Fruit fly (Drosophila melanogaster) S2 (cell line): ENCODE results near the gene Ski6.

ENCODE experiments used
- CG8478 ChIP-seq: fragments of >200 bp; optimal IDR thresholded peaks from 2 replicates; lab custom pipeline; 2018
- CTCF ChIP-seq, 2 experiments: fragments of >200 bp; optimal IDR thresholded peaks; 2 replicates each; lab custom pipeline; 2018

Ski6 gene

DNA sequence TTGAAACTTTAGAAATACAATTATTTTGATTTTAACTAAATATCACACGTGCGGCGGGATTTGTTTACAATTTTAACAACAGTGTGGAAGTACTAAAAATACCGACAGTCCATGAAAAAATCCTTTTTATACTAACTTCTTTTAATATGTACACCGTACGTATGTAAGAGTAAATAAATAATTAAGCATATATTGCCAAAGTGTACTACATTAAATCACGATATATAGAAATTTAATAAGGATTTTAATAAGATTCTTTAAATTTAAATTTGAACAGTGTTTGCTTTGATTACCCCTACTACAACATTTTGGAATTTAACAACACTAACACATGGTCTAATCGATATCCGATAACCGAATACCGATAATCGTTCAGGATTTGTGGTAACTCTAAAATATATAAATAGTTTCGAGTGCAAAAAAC, at the start of gene Ski6, which contains the start of gene CG16812:
Gene Ski6 (minus strand): TSS at position 205 of the 424 bp plus-strand sequence.
Gene CG16812 (plus strand): TSS at position 363 of the 424 bp plus-strand sequence.
- TF ChIP-seq CG8478 (lab: Kevin White, UChicago) = no peak
- TF ChIP-seq CTCF (optimal IDR thresholded peaks at IDR 0.05; lab: Kevin White, UChicago) = no peak

- TF ChIP-seq CTCF (optimal IDR thresholded peaks at IDR 0.05; lab: Kevin White, UChicago) = no peak
- no peak for TF ChIP-seq CG8478 (lab: Kevin White, UChicago)
Observed at dm6 chr2L:13268040-13268652, 45.9 kb upstream of the Ski6 start.

DNA sequence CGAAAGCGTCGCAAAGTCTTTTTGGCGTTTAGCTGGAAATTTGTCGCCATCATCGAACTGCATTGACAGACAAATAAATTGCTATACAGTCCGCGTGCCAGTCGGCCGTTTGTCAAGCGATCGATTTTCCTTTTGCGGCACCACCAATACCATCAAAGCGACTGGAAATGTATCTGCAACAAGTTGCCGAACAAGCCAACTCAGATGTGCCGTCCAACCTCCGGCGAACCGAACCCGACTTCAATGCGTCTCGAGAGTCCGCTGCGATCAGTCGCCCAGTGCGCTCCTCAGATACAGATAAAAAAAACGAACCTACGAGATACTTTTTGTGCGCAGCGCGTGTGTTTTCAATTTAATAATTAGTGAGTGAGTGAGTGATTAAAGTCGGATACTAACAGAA, 44.4 kb upstream of the Ski6 start:
- no peak for TF ChIP-seq CTCF (optimal IDR thresholded peaks at IDR 0.05; lab: Kevin White, UChicago)
- no peak for TF ChIP-seq CG8478 (lab: Kevin White, UChicago)

DNA sequence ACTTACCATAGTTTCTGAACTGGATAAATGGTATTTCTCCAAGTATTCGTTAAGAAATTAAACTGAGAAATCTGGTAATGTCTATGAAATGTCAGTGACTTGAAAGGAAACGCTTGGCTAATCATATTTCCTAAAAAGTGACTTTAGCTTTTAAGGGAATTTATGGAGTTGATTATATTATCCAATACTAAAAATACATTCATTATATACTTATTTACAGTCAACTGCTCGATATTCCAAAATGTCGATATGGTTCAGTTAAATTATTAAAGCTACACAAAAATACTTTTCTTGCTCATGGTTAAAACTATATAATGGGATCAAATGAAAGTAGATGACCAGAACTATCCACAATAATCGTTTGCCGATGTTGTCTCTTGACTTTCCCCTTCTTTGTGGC, 43.5 kb upstream of the Ski6 start, which contains the start of gene CG31848:
Gene CG31848 (minus strand): TSS at position 101 of the 400 bp plus-strand sequence.
- TF ChIP-seq CTCF (optimal IDR thresholded peaks at IDR 0.05; lab: Kevin White, UChicago) = no peak
- no peak for TF ChIP-seq CG8478 (lab: Kevin White, UChicago)

- TF ChIP-seq CG8478 (lab: Kevin White, UChicago) (no peak), CTCF (optimal IDR thresholded peaks at IDR 0.05; lab: Kevin White, UChicago) (no peak)
Observed at dm6 chr2L:13260740-13261139, 38.5 kb upstream of the Ski6 start, which contains the start of gene CG44085. Gene CG44085, plus strand, starts transcription at chr2L:13261008.

DNA sequence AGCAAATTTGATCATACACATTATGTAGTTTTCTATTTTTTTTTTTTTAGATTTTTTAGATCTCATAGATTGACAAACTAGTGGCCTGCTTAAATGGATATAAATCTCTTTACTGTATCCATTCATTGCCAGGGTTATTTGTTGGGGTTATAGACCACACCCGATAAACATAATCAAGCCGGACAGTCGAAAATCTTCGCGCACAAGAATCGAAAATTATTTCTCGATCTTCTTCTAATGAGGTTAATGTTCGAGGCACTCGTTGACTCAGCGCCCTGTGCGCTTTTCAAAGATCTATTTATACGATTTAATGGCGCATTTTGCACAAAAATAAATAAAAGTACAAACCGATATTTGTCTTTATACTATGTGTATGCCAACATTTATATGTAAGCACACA, 37.4 kb upstream of the Ski6 start, which contains the start of gene CG31730:
Gene CG31730 (minus strand): TSS at position 101 of the 400 bp plus-strand sequence.
- TF ChIP-seq CTCF (optimal IDR thresholded peaks at IDR 0.05; lab: Kevin White, UChicago) (no peak), CG8478 (lab: Kevin White, UChicago) (no peak)

DNA sequence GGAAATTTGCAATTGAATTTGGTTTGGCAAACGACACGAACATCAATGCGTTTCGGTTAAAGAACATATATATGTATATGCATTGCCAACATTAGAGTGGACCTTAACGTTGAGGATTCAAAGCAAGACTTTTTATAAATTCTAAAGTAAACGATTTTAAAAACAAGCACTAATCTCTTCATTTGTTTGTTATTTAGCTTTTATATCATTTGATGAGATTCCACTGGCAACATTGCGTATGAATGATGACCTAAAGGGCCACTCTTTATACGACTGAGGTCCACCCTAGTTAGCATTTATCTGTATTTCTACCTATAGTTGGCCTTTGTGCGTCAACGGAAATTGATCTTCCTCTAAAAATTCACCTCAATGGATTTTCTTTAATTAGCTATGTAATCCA, 36.5 kb upstream of the Ski6 start:
- TF ChIP-seq CG8478 (lab: Kevin White, UChicago) (no peak), CTCF (optimal IDR thresholded peaks at IDR 0.05; lab: Kevin White, UChicago) (no peak)

DNA sequence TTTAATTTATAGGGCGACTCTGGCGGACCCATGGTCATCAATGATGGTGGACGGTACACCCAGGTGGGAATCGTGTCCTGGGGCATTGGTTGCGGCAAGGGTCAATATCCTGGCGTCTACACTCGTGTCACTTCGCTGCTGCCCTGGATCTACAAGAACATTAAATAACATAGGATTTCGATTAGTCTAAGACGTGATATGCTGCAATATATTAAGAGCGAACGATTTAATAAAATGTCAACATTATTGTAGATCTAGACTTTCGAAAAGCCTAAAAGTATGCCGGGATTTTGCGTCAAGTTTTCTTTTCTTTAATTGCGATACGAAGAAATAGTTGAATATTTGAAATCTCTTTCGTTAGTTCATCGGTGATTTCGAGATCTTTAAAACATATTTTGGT, 34.9 kb upstream of the Ski6 start, which contains the start of gene Naa20B:
Gene Naa20B (plus strand): TSS at position 301 of the 400 bp plus-strand sequence.
- TF ChIP-seq CTCF (optimal IDR thresholded peaks at IDR 0.05; lab: Kevin White, UChicago) = no peak
- no peak for TF ChIP-seq CG8478 (lab: Kevin White, UChicago)

- TF ChIP-seq CG8478 (lab: Kevin White, UChicago) = no peak
- no peak for TF ChIP-seq CTCF (optimal IDR thresholded peaks at IDR 0.05; lab: Kevin White, UChicago)
Observed at dm6 chr2L:13251167-13251566, 28.9 kb upstream of the Ski6 start.

dm6 chr2L:13245855-13246645, 23.8 kb upstream of the Ski6 start, which contains the start of gene CG16820:
Gene CG16820, plus strand, starts transcription at chr2L:13246232.
- TF ChIP-seq CG8478 (lab: Kevin White, UChicago) (no peak), CTCF (optimal IDR thresholded peaks at IDR 0.05; lab: Kevin White, UChicago) (no peak)

- TF ChIP-seq CG8478 (lab: Kevin White, UChicago) = no peak
- TF ChIP-seq CTCF (optimal IDR thresholded peaks at IDR 0.05; lab: Kevin White, UChicago) = no peak
Observed at dm6 chr2L:13244759-13245308, 22.6 kb upstream of the Ski6 start.

dm6 chr2L:13239689-13240088, 17.5 kb upstream of the Ski6 start, which contains the start of gene Jhbp13:
Gene Jhbp13, plus strand, starts transcription at chr2L:13239989.
- no peak for TF ChIP-seq CG8478 (lab: Kevin White, UChicago)
- no peak for TF ChIP-seq CTCF (optimal IDR thresholded peaks at IDR 0.05; lab: Kevin White, UChicago)

DNA sequence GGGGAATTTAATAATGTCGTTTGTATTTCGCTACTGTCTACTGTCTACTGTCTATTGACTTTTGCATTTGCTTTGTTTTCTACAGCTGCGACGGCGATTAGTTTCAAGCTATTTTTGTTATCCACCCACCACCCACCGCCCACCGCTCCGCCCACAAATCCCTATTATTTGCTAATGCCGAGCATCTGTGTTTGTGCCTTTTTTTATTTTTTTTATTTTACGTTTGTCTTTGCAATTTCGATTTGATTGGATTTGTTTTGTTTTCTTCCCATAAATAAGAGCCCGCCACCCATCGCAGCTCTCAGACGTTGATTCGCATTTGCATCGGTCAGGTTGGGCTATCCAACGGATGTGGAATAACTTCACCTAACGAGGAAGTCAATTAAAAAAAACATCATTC, 14.0 kb upstream of the Ski6 start, which contains the start of gene Jhbp14:
Gene Jhbp14 (plus strand): TSS at position 301 of the 400 bp plus-strand sequence.
- no peak for TF ChIP-seq CTCF (optimal IDR thresholded peaks at IDR 0.05; lab: Kevin White, UChicago)
- no peak for TF ChIP-seq CG8478 (lab: Kevin White, UChicago)
